Fruit fly (Drosophila melanogaster): Measurements from ENCODE around the gene fz2.

fz2 gene

dm6 chr3L:19181040-19181439 lies 54.1 kb downstream of the fz2 start (continued):
- TF ChIP-seq Kr (GFP tag; optimal IDR thresholded peaks at IDR 0.05) = peak; percentile 57
- no peak for TF ChIP-seq Side (GFP tag; optimal IDR thresholded peaks at IDR 0.05)
- TF ChIP-seq HLHmδ (GFP tag; optimal IDR thresholded peaks at IDR 0.05) = no peak
- peak; percentile 0 for TF ChIP-seq cad (GFP tag; optimal IDR thresholded peaks at IDR 0.05)
- TF ChIP-seq HmgZ (tag; optimal IDR thresholded peaks at IDR 0.05) = no peak
- TF ChIP-seq sd (tag; optimal IDR thresholded peaks at IDR 0.05) = peak; percentile 4
- TF ChIP-seq unc-4 (GFP tag; IDR thresholded peaks at IDR 0.05; ENCODE audit: partially characterized antibody) = no peak
- TF ChIP-seq CG17568 (GFP tag; optimal IDR thresholded peaks at IDR 0.05) = no peak
- TF ChIP-seq Sox102F (GFP tag; optimal IDR thresholded peaks at IDR 0.05) = no peak
- TF ChIP-seq CG34376 (GFP tag; optimal IDR thresholded peaks at IDR 0.05) = no peak
- no peak for TF ChIP-seq CG43689 (GFP tag; IDR thresholded peaks at IDR 0.05)
- TF ChIP-seq Dref (GFP tag; IDR thresholded peaks at IDR 0.05) = no peak
- peak; percentile 91 for TF ChIP-seq grn (GFP tag; optimal IDR thresholded peaks at IDR 0.05)
- no peak for TF ChIP-seq CG32767 (GFP tag; IDR thresholded peaks at IDR 0.05)
- no peak for TF ChIP-seq scrt (GFP tag; optimal IDR thresholded peaks at IDR 0.05)
- no peak for TF ChIP-seq CG9817 (tag; optimal IDR thresholded peaks at IDR 0.05)
- peak; percentile 48 for TF ChIP-seq twi (tag; optimal IDR thresholded peaks at IDR 0.05)
- no peak for TF ChIP-seq CG17802 (tag; optimal IDR thresholded peaks at IDR 0.05)
- no peak for TF ChIP-seq CG14050 (GFP tag; IDR thresholded peaks at IDR 0.05)
- TF ChIP-seq Opbp (GFP tag; IDR thresholded peaks at IDR 0.05; ENCODE audit: partially characterized antibody) = 0 out of 3 replicates have a peak, but pooled peaks have one; percentile 5
- no peak for TF ChIP-seq Sox100B (GFP tag; optimal IDR thresholded peaks at IDR 0.05)
- TF ChIP-seq CG10321 (GFP tag; IDR thresholded peaks at IDR 0.05) = no peak
- no peak for TF ChIP-seq CG7556 (GFP tag; optimal IDR thresholded peaks at IDR 0.05)
- peak; percentile 6 for TF ChIP-seq CG2116 (GFP tag; optimal IDR thresholded peaks at IDR 0.05)
- TF ChIP-seq Bteb2 (GFP tag; optimal IDR thresholded peaks at IDR 0.05) = no peak
- TF ChIP-seq ERR (GFP tag; optimal IDR thresholded peaks at IDR 0.05) = no peak
- TF ChIP-seq wdn (GFP tag; IDR thresholded peaks at IDR 0.05) = no peak
- no peak for TF ChIP-seq CG17359 (tag; optimal IDR thresholded peaks at IDR 0.05)
- TF ChIP-seq ken (GFP tag; IDR thresholded peaks at IDR 0.05) = no peak
- no peak for TF ChIP-seq CG1024 (GFP tag; IDR thresholded peaks at IDR 0.05)
- TF ChIP-seq Pdp1 (GFP tag; optimal IDR thresholded peaks at IDR 0.05) = peak in 1 of 2 experiments; percentile 42

dm6 chr3L:19179138-19179782 lies 55.9 kb downstream of the fz2 start:
- TF ChIP-seq CG16863 (GFP tag; optimal IDR thresholded peaks at IDR 0.05) (no peak), CG16779 (GFP tag; IDR thresholded peaks at IDR 0.05) (no peak), crc (GFP tag; optimal IDR thresholded peaks at IDR 0.05) (no peak), wek (GFP tag; optimal IDR thresholded peaks at IDR 0.05) (no peak), CG7839 (tag; optimal IDR thresholded peaks at IDR 0.05) (peak; percentile 20), CG1233 (GFP tag; optimal IDR thresholded peaks at IDR 0.05) (no peak), CG4707 (GFP tag; optimal IDR thresholded peaks at IDR 0.05) (no peak), hbn (GFP tag; IDR thresholded peaks at IDR 0.05; ENCODE audit: partially characterized antibody) (no peak), Dfd (GFP tag; optimal IDR thresholded peaks at IDR 0.05) (no peak), otp (GFP tag; IDR thresholded peaks at IDR 0.05) (no peak), seq (GFP tag; IDR thresholded peaks at IDR 0.05) (no peak), Doc2 (GFP tag; IDR thresholded peaks at IDR 0.05) (no peak), cad (GFP tag; optimal IDR thresholded peaks at IDR 0.05) (no peak), CG17186 (GFP tag; optimal IDR thresholded peaks at IDR 0.05) (no peak), CG13296 (GFP tag; optimal IDR thresholded peaks at IDR 0.05) (no peak), Hmr (GFP tag; optimal IDR thresholded peaks at IDR 0.05) (no peak), bab2 (GFP tag; optimal IDR thresholded peaks at IDR 0.05) (no peak), HHEX (GFP tag; optimal IDR thresholded peaks at IDR 0.05) (no peak), Poxn (GFP tag; IDR thresholded peaks at IDR 0.05) (no peak), CG8290 (GFP tag; optimal IDR thresholded peaks at IDR 0.05) (no peak), CG8290 (tag; optimal IDR thresholded peaks at IDR 0.05) (no peak), CG30431 (GFP tag; optimal IDR thresholded peaks at IDR 0.05) (no peak)
